Fruit fly (Drosophila melanogaster) whole organism, wandering third instar larva: Measurements from ENCODE around the gene CG13901.

Source experiments
- CG32264 ChIP-seq: fragments of 200-800 bp; sonication (Bioruptor generic); optimal IDR thresholded peaks from 2 replicates; lab custom pipeline; 2016; ENCODE audit warnings: missing biosample characterization, missing genetic modification characterization
- CG9705 ChIP-seq: fragments of 200-800 bp; sonication (Bioruptor generic); optimal IDR thresholded peaks from 2 replicates; lab custom pipeline; 2018; ENCODE audit warnings: missing biosample characterization, mild to moderate bottlenecking, missing genetic modification characterization
- Dfd ChIP-seq: fragments of >200 bp; optimal IDR thresholded peaks from 2 replicates; lab custom pipeline; 2017; ENCODE audit warnings: missing biosample characterization, missing genetic modification characterization
- Dif ChIP-seq: fragments of 200-275, 200-300 bp; sonication (Bioruptor generic); optimal IDR thresholded peaks from 2 replicates; lab custom pipeline; 2018; ENCODE audit warnings: missing biosample characterization, missing genetic modification characterization; ENCODE audit not compliant: partially characterized antibody
- GATAd ChIP-seq: sonication (Bioruptor generic); optimal IDR thresholded peaks from 2 replicates; lab custom pipeline; 2016; ENCODE audit warnings: missing biosample characterization, missing genetic modification characterization
- HLH106 ChIP-seq: fragments of 200-800 bp; optimal IDR thresholded peaks from 3 replicates; lab custom pipeline; 2019; ENCODE audit warnings: missing biosample characterization, mild to moderate bottlenecking, missing genetic modification characterization, moderate library complexity
- Hnf4 ChIP-seq: fragments of 200-800 bp; sonication (Bioruptor generic); optimal IDR thresholded peaks from 2 replicates; lab custom pipeline; 2016; ENCODE audit warnings: missing biosample characterization, mild to moderate bottlenecking, missing genetic modification characterization
- Hr78 ChIP-seq: fragments of >200 bp; optimal IDR thresholded peaks from 2 replicates; lab custom pipeline; 2017; ENCODE audit warnings: missing biosample characterization, missing genetic modification characterization
- Hr83 ChIP-seq: fragments of 200-300 bp; sonication (Bioruptor generic); optimal IDR thresholded peaks from 2 replicates; lab custom pipeline; 2016; ENCODE audit warnings: missing biosample characterization, mild to moderate bottlenecking, missing genetic modification characterization, moderate library complexity; ENCODE audit not compliant: poor library complexity, severe bottlenecking
- Jra ChIP-seq: sonication (Bioruptor generic); optimal IDR thresholded peaks from 2 replicates; lab custom pipeline; 2016; ENCODE audit warnings: missing biosample characterization, missing genetic modification characterization
- Myc ChIP-seq: fragments of >200 bp; optimal IDR thresholded peaks from 2 replicates; lab custom pipeline; 2017
- N ChIP-seq: fragments of >200 bp; optimal IDR thresholded peaks from 2 replicates; lab custom pipeline; 2018; ENCODE audit warnings: missing biosample characterization, missing external identifiers, missing genetic modification characterization
- OdsH ChIP-seq: fragments of 200-800 bp; sonication (Bioruptor generic); optimal IDR thresholded peaks from 2 replicates; lab custom pipeline; 2016; ENCODE audit warnings: missing biosample characterization, mild to moderate bottlenecking, missing genetic modification characterization
- Rel ChIP-seq, 2 experiments: fragments of 200-800 bp; sonication (Bioruptor generic) in 1 of 2; optimal IDR thresholded peaks; 2 replicates in 1 of 2; 3 replicates in 1 of 2; lab custom pipeline; 2016 to 2019; ENCODE audit warnings: mild to moderate bottlenecking in 2 of 2, missing biosample characterization in 2 of 2, missing genetic modification characterization in 2 of 2, moderate library complexity in 1 of 2
- Sp1 ChIP-seq: fragments of 200-800 bp; sonication (Bioruptor generic); optimal IDR thresholded peaks from 3 replicates; lab custom pipeline; 2019; ENCODE audit warnings: missing biosample characterization, mild to moderate bottlenecking, missing genetic modification characterization, moderate library complexity
- Vsx2 ChIP-seq: fragments of 200-300, 225-300 bp; sonication (Bioruptor generic); optimal IDR thresholded peaks from 2 replicates; lab custom pipeline; 2018; ENCODE audit warnings: missing biosample characterization, missing genetic modification characterization; ENCODE audit not compliant: partially characterized antibody
- br ChIP-seq: fragments of 200-800 bp; sonication (Bioruptor generic); optimal IDR thresholded peaks from 2 replicates; lab custom pipeline; 2016; ENCODE audit warnings: missing biosample characterization, missing genetic modification characterization
- brk ChIP-seq: fragments of 200-800 bp; sonication (Bioruptor generic); optimal IDR thresholded peaks from 2 replicates; lab custom pipeline; 2016; ENCODE audit warnings: missing biosample characterization, mild to moderate bottlenecking, missing genetic modification characterization
- dl ChIP-seq, 2 experiments: fragments of 175-275, 200-275 bp in 1 of 2; fragments of 200-275 bp in 1 of 2; sonication (Bioruptor generic); optimal IDR thresholded peaks; lab custom pipeline; 2018; ENCODE audit warnings: mild to moderate bottlenecking in 2 of 2, missing biosample characterization in 2 of 2, missing genetic modification characterization in 2 of 2, moderate library complexity in 2 of 2; ENCODE audit not compliant: partially characterized antibody in 2 of 2, insufficient read depth in 1 of 2
- dmrt93B ChIP-seq: fragments of 200-800 bp; sonication (Bioruptor generic); optimal IDR thresholded peaks from 2 replicates; lab custom pipeline; 2018; ENCODE audit warnings: missing biosample characterization, mild to moderate bottlenecking, missing genetic modification characterization
- dsf ChIP-seq: sonication (Bioruptor generic); optimal IDR thresholded peaks from 2 replicates; lab custom pipeline; 2016; ENCODE audit warnings: missing biosample characterization, missing genetic modification characterization, borderline replicate concordance
- ey ChIP-seq: fragments of 200-800 bp; sonication (Bioruptor generic); optimal IDR thresholded peaks from 2 replicates; lab custom pipeline; 2016; ENCODE audit warnings: missing biosample characterization, missing genetic modification characterization
- foxo ChIP-seq, 2 experiments: fragments of 200-800 bp; sonication (Bioruptor generic); optimal IDR thresholded peaks; 2 replicates in 1 of 2; 3 replicates in 1 of 2; lab custom pipeline; 2016 to 2017; ENCODE audit warnings: missing biosample characterization in 2 of 2, missing genetic modification characterization in 2 of 2
- fru ChIP-seq: fragments of 200-800 bp; sonication (Bioruptor generic); optimal IDR thresholded peaks from 3 replicates; lab custom pipeline; 2016; ENCODE audit warnings: missing biosample characterization, mild to moderate bottlenecking, missing genetic modification characterization
- h ChIP-seq: fragments of 200-800 bp; sonication (Bioruptor generic); optimal IDR thresholded peaks from 3 replicates; lab custom pipeline; 2016; ENCODE audit warnings: missing biosample characterization, mild to moderate bottlenecking, missing genetic modification characterization
- jim ChIP-seq: fragments of 175-275, 200-325 bp; sonication (Bioruptor generic); optimal IDR thresholded peaks from 2 replicates; lab custom pipeline; 2016; ENCODE audit warnings: missing biosample characterization, mild to moderate bottlenecking, missing genetic modification characterization
- pan ChIP-seq: fragments of >200 bp; optimal IDR thresholded peaks from 2 replicates; lab custom pipeline; 2017
- psq ChIP-seq: fragments of 200-800 bp; sonication (Bioruptor generic); optimal IDR thresholded peaks from 3 replicates; lab custom pipeline; 2017; ENCODE audit warnings: missing biosample characterization, mild to moderate bottlenecking, missing genetic modification characterization, moderate library complexity
- rgr ChIP-seq: fragments of 200-800 bp; sonication (Bioruptor generic); optimal IDR thresholded peaks from 3 replicates; lab custom pipeline; 2016; ENCODE audit warnings: missing biosample characterization, mild to moderate bottlenecking, missing genetic modification characterization
- sage ChIP-seq: fragments of 200-800 bp; sonication (Bioruptor generic); optimal IDR thresholded peaks from 2 replicates; lab custom pipeline; 2016; ENCODE audit warnings: missing biosample characterization, mild to moderate bottlenecking, missing genetic modification characterization
- tai ChIP-seq: sonication (Bioruptor generic); optimal IDR thresholded peaks from 2 replicates; lab custom pipeline; 2016; ENCODE audit warnings: missing biosample characterization, missing genetic modification characterization
- usp ChIP-seq: fragments of >200 bp; optimal IDR thresholded peaks from 2 replicates; lab custom pipeline; 2017; ENCODE audit warnings: missing biosample characterization, missing genetic modification characterization

Gene CG13901

dm6 chr3L:808725-809537 is 28.7 kb downstream of the CG13901 start:
- no peak for TF ChIP-seq CG32264
- TF ChIP-seq Hnf4 (GFP tag; lab: Kevin White, UChicago) = no peak
- no peak for TF ChIP-seq pan
- TF ChIP-seq Dfd = no peak
- no peak for TF ChIP-seq CG9705 (GFP tag; lab: Kevin White, UChicago)
- TF ChIP-seq usp = no peak
- TF ChIP-seq psq (GFP tag; lab: Kevin White, UChicago) = no peak
- TF ChIP-seq br (GFP tag; lab: Kevin White, UChicago) = no peak
- TF ChIP-seq dsf (GFP tag; lab: Kevin White, UChicago) = no peak
- no peak for TF ChIP-seq Rel (GFP tag; optimal IDR thresholded peaks at IDR 0.05; lab: Kevin White, UChicago)
- no peak for TF ChIP-seq Rel (tag; optimal IDR thresholded peaks at IDR 0.05; lab: Kevin White, UChicago)
- TF ChIP-seq Dif = no peak
- no peak for TF ChIP-seq N (GFP tag; lab: Kevin White, UChicago)
- no peak for TF ChIP-seq Jra (GFP tag; lab: Kevin White, UChicago)
- no peak for TF ChIP-seq Hr83 (GFP tag; lab: Kevin White, UChicago)
- TF ChIP-seq HLH106 (tag; lab: Kevin White, UChicago) = no peak
- no peak for TF ChIP-seq Hr78 (GFP tag; lab: Kevin White, UChicago)
- no peak for TF ChIP-seq OdsH (GFP tag; lab: Kevin White, UChicago)
- no peak for TF ChIP-seq Myc

dm6 chr3L:807456-807855 is 30.2 kb downstream of the CG13901 start:
- no peak for TF ChIP-seq N (GFP tag; lab: Kevin White, UChicago)
- peak; percentile 3 for TF ChIP-seq psq (GFP tag; lab: Kevin White, UChicago)
- TF ChIP-seq foxo (GFP tag; optimal IDR thresholded peaks at IDR 0.05; lab: Kevin White, UChicago) = peak in 1 of 2 experiments; percentile 13
- TF ChIP-seq br (GFP tag; lab: Kevin White, UChicago) = no peak
- peak; percentile 32 for TF ChIP-seq Sp1 (GFP tag; lab: Kevin White, UChicago)
- TF ChIP-seq ey (GFP tag; lab: Kevin White, UChicago) = peak; percentile 4
- no peak for TF ChIP-seq brk (GFP tag; lab: Kevin White, UChicago)
- TF ChIP-seq dl (GFP tag; optimal IDR thresholded peaks at IDR 0.05; lab: Kevin White, UChicago; ENCODE audit: insufficient read depth in 1 of 2, partially characterized antibody in 2 of 2) = no peak
- peak; percentile 15 for TF ChIP-seq fru (GFP tag; lab: Kevin White, UChicago)
- peak; percentile 14 for TF ChIP-seq h (GFP tag; lab: Kevin White, UChicago)
- TF ChIP-seq Dfd = no peak
- peak; percentile 35 for TF ChIP-seq HLH106 (tag; lab: Kevin White, UChicago)
- TF ChIP-seq OdsH (GFP tag; lab: Kevin White, UChicago) = no peak

dm6 chr3L:805642-806218 is 31.9 kb downstream of the CG13901 start:
- TF ChIP-seq usp = no peak
- TF ChIP-seq h (GFP tag; lab: Kevin White, UChicago) = peak; percentile 42
- TF ChIP-seq Hr78 (GFP tag; lab: Kevin White, UChicago) = no peak
- no peak for TF ChIP-seq dmrt93B (GFP tag; lab: Kevin White, UChicago)
- TF ChIP-seq Hnf4 (GFP tag; lab: Kevin White, UChicago) = peak; percentile 13
- peak; percentile 12 for TF ChIP-seq HLH106 (tag; lab: Kevin White, UChicago)
- no peak for TF ChIP-seq CG32264
- peak; percentile 21 for TF ChIP-seq rgr (GFP tag; lab: Kevin White, UChicago)
- no peak for TF ChIP-seq CG9705 (GFP tag; lab: Kevin White, UChicago)
- TF ChIP-seq tai = peak; percentile 8
- no peak for TF ChIP-seq Dfd
- TF ChIP-seq foxo (GFP tag; optimal IDR thresholded peaks at IDR 0.05; lab: Kevin White, UChicago) = peak in 1 of 2 experiments; percentile 55
- peak; percentile 59 for TF ChIP-seq fru (GFP tag; lab: Kevin White, UChicago)
- no peak for TF ChIP-seq Rel (GFP tag; optimal IDR thresholded peaks at IDR 0.05; lab: Kevin White, UChicago)
- TF ChIP-seq Rel (tag; optimal IDR thresholded peaks at IDR 0.05; lab: Kevin White, UChicago) = no peak
- no peak for TF ChIP-seq jim (GFP tag; lab: Kevin White, UChicago)
- no peak for TF ChIP-seq GATAd
- peak; percentile 39 for TF ChIP-seq ey (GFP tag; lab: Kevin White, UChicago)
- TF ChIP-seq psq (GFP tag; lab: Kevin White, UChicago) = peak; percentile 2
- TF ChIP-seq Vsx2 (GFP tag; lab: Kevin White, UChicago) = no peak
- TF ChIP-seq sage (GFP tag; lab: Kevin White, UChicago) = no peak
